Worm (Caenorhabditis elegans) whole organism, young adult: Measurements from ENCODE around the gene T03G11.9.

Source experiments
- B0019.2 ChIP-seq: fragments of 200-800 bp; sonication (Bioruptor generic); conservative IDR thresholded peaks from 2 replicates; pipeline ENCODE4 v1.3.6; 2022; ENCODE audit warnings: missing genetic modification reagents, missing genetic modification characterization, missing compliant biosample characterization
- B0336.3 ChIP-seq: fragments of 200-800 bp; sonication (Bioruptor generic); IDR thresholded peaks from 2 replicates; pipeline ENCODE4 v1.3.6; 2022; ENCODE audit warnings: missing genetic modification characterization, missing compliant biosample characterization
- F10E7.11 ChIP-seq: sonication (generic microtip); optimal IDR thresholded peaks from 2 replicates; lab custom pipeline; 2017; ENCODE audit warnings: mild to moderate bottlenecking, missing genetic modification characterization, moderate library complexity, missing compliant biosample characterization
- F37B4.10 ChIP-seq: fragments of 200-800 bp; sonication (Bioruptor generic); IDR thresholded peaks from 2 replicates; pipeline ENCODE4 v1.3.6; 2022; ENCODE audit warnings: missing genetic modification characterization, missing compliant biosample characterization
- F49E8.2 ChIP-seq: sonication (generic microtip); optimal IDR thresholded peaks from 3 replicates; lab custom pipeline; 2017; ENCODE audit warnings: missing genetic modification characterization, mild to moderate bottlenecking, missing compliant biosample characterization, antibody characterized with exemption, moderate library complexity; ENCODE audit not compliant: insufficient read depth
- K12H6.12 ChIP-seq: fragments of 200-800 bp; sonication (Bioruptor generic); optimal IDR thresholded peaks from 2 replicates; lab custom pipeline; 2018; ENCODE audit warnings: mild to moderate bottlenecking, missing genetic modification characterization, missing compliant biosample characterization
- Y53G8AR.9 ChIP-seq: fragments of 200-800 bp; sonication (Bioruptor generic); conservative IDR thresholded peaks from 2 replicates; pipeline ENCODE4 v1.3.6; 2022; ENCODE audit warnings: missing genetic modification reagents, missing genetic modification characterization, missing compliant biosample characterization
- Y67H2A.10 ChIP-seq: fragments of 200-800 bp; sonication (Bioruptor generic); conservative IDR thresholded peaks from 2 replicates; pipeline ENCODE4 v1.3.6; 2022; ENCODE audit warnings: missing genetic modification reagents, missing genetic modification characterization, missing compliant biosample characterization
- ZK185.1 ChIP-seq: sonication (generic microtip); optimal IDR thresholded peaks from 2 replicates; lab custom pipeline; 2016; ENCODE audit warnings: mild to moderate bottlenecking, missing genetic modification characterization, missing compliant biosample characterization; ENCODE audit not compliant: poor library complexity, severe bottlenecking
- akir-1 ChIP-seq: fragments of 200-800 bp; sonication (Bioruptor generic); optimal IDR thresholded peaks from 2 replicates; lab custom pipeline; 2018; ENCODE audit warnings: mild to moderate bottlenecking, missing genetic modification characterization, moderate library complexity, missing compliant biosample characterization
- ccch-3 ChIP-seq: fragments of 200-800 bp; sonication (Bioruptor generic); optimal IDR thresholded peaks from 2 replicates; lab custom pipeline; 2018; ENCODE audit warnings: mild to moderate bottlenecking, missing genetic modification characterization, missing compliant biosample characterization
- cebp-2 ChIP-seq: fragments of 200-800 bp; sonication (Bioruptor generic); IDR thresholded peaks from 2 replicates; pipeline ENCODE4 v1.3.6; 2022; ENCODE audit warnings: missing genetic modification characterization, missing compliant biosample characterization
- ceh-100 ChIP-seq: fragments of 200-800 bp; sonication (Bioruptor generic); IDR thresholded peaks from 2 replicates; pipeline ENCODE4 v1.3.6; 2022; ENCODE audit warnings: missing genetic modification reagents, missing genetic modification characterization, missing compliant biosample characterization
- ceh-40 ChIP-seq: fragments of 200-800 bp; sonication (Bioruptor generic); IDR thresholded peaks from 2 replicates; pipeline ENCODE4 v1.3.6; 2022; ENCODE audit warnings: missing genetic modification characterization, missing compliant biosample characterization
- ceh-79 ChIP-seq: sonication (generic microtip); optimal IDR thresholded peaks from 2 replicates; lab custom pipeline; 2017; ENCODE audit warnings: mild to moderate bottlenecking, missing genetic modification characterization, missing compliant biosample characterization
- chd-7 ChIP-seq: sonication (generic microtip); optimal IDR thresholded peaks from 2 replicates; lab custom pipeline; 2016; ENCODE audit warnings: mild to moderate bottlenecking, missing genetic modification characterization, moderate library complexity, missing compliant biosample characterization
- die-1 ChIP-seq: sonication (generic microtip); optimal IDR thresholded peaks from 2 replicates; lab custom pipeline; 2016; ENCODE audit warnings: missing genotype, mild to moderate bottlenecking, missing genetic modification characterization, missing compliant biosample characterization
- ets-4 ChIP-seq: fragments of 200-800 bp; sonication (Bioruptor generic); optimal IDR thresholded peaks from 2 replicates; lab custom pipeline; 2018; ENCODE audit warnings: mild to moderate bottlenecking, missing genetic modification characterization, missing compliant biosample characterization
- gei-17 ChIP-seq: fragments of 200-800 bp; sonication (Bioruptor generic); optimal IDR thresholded peaks from 2 replicates; lab custom pipeline; 2018; ENCODE audit warnings: mild to moderate bottlenecking, missing genetic modification characterization, missing compliant biosample characterization
- hmg-20 ChIP-seq: fragments of 200-800 bp; sonication (Bioruptor generic); IDR thresholded peaks from 2 replicates; pipeline ENCODE4 v1.3.6; 2022; ENCODE audit warnings: missing genetic modification reagents, missing genetic modification characterization, missing compliant biosample characterization
- hrde-1 ChIP-seq: sonication (generic microtip); optimal IDR thresholded peaks from 2 replicates; lab custom pipeline; 2016; ENCODE audit warnings: missing genetic modification characterization, mild to moderate bottlenecking, missing compliant biosample characterization, moderate library complexity, missing genotype, missing genetic modification reagents, borderline replicate concordance
- lag-1 ChIP-seq: fragments of 200-800 bp; sonication (Bioruptor generic); IDR thresholded peaks from 2 replicates; pipeline ENCODE4 v1.3.6; 2022; ENCODE audit warnings: missing genetic modification reagents, missing genetic modification characterization, missing compliant biosample characterization
- lin-54 ChIP-seq: fragments of 200-800 bp; sonication (Bioruptor generic); optimal IDR thresholded peaks from 2 replicates; lab custom pipeline; 2018; ENCODE audit warnings: mild to moderate bottlenecking, missing genetic modification characterization, missing compliant biosample characterization
- lir-1 ChIP-seq: fragments of 200-800 bp; sonication (Bioruptor generic); conservative IDR thresholded peaks from 2 replicates; pipeline ENCODE4 v1.3.6; 2022; ENCODE audit warnings: missing genetic modification reagents, missing genetic modification characterization, missing compliant biosample characterization
- lsl-1 ChIP-seq: fragments of 200-800 bp; sonication (Bioruptor generic); optimal IDR thresholded peaks from 2 replicates; lab custom pipeline; 2018; ENCODE audit warnings: mild to moderate bottlenecking, missing genetic modification characterization, moderate library complexity, missing compliant biosample characterization
- lsy-27 ChIP-seq: sonication (generic microtip); optimal IDR thresholded peaks from 2 replicates; lab custom pipeline; 2017; ENCODE audit warnings: missing genetic modification characterization, mild to moderate bottlenecking, missing compliant biosample characterization, antibody characterized with exemption, missing genotype, borderline replicate concordance; ENCODE audit not compliant: insufficient read depth
- madf-10 ChIP-seq: sonication (generic microtip); optimal IDR thresholded peaks from 2 replicates; lab custom pipeline; 2016; ENCODE audit warnings: mild to moderate bottlenecking, missing genetic modification characterization, missing compliant biosample characterization
- nfya-2 ChIP-seq: fragments of 200-800 bp; sonication (Bioruptor generic); IDR thresholded peaks from 2 replicates; pipeline ENCODE4 v1.3.6; 2022; ENCODE audit warnings: missing genetic modification reagents, missing genetic modification characterization, missing compliant biosample characterization
- nfyb-1 ChIP-seq: fragments of 200-800 bp; sonication (Bioruptor generic); IDR thresholded peaks from 2 replicates; pipeline ENCODE4 v1.3.6; 2022; ENCODE audit warnings: missing genetic modification reagents, missing genetic modification characterization, missing compliant biosample characterization
- nhr-179 ChIP-seq: sonication (generic microtip); optimal IDR thresholded peaks from 2 replicates; lab custom pipeline; 2016; ENCODE audit warnings: mild to moderate bottlenecking, missing genetic modification characterization, missing compliant biosample characterization
- nhr-27 ChIP-seq: fragments of 200-800 bp; sonication (Bioruptor generic); optimal IDR thresholded peaks from 2 replicates; lab custom pipeline; 2018; ENCODE audit warnings: mild to moderate bottlenecking, missing genetic modification characterization, moderate library complexity, missing compliant biosample characterization
- nhr-80 ChIP-seq: sonication (generic microtip); optimal IDR thresholded peaks from 2 replicates; lab custom pipeline; 2016; ENCODE audit warnings: missing genetic modification characterization, missing compliant biosample characterization
- nhr-90 ChIP-seq: sonication (generic microtip); optimal IDR thresholded peaks from 2 replicates; lab custom pipeline; 2016; ENCODE audit warnings: missing genotype, mild to moderate bottlenecking, missing genetic modification characterization, missing compliant biosample characterization
- pbrm-1 ChIP-seq: fragments of 200-800 bp; sonication (Bioruptor generic); IDR thresholded peaks from 2 replicates; pipeline ENCODE4 v1.3.6; 2022; ENCODE audit warnings: missing genetic modification reagents, missing genetic modification characterization, missing compliant biosample characterization
- sdz-38 ChIP-seq: sonication (generic microtip); optimal IDR thresholded peaks from 2 replicates; lab custom pipeline; 2016; ENCODE audit warnings: missing genotype, missing genetic modification characterization, missing compliant biosample characterization
- sea-2 ChIP-seq: fragments of 200-800 bp; sonication (Bioruptor generic); IDR thresholded peaks from 2 replicates; pipeline ENCODE4 v1.3.6; 2022; ENCODE audit warnings: missing genetic modification characterization, missing compliant biosample characterization
- snpc-1.3 ChIP-seq: sonication (generic microtip); optimal IDR thresholded peaks from 2 replicates; lab custom pipeline; 2017; ENCODE audit warnings: missing genetic modification characterization, mild to moderate bottlenecking, missing compliant biosample characterization, antibody characterized with exemption, moderate library complexity, missing genotype, missing genetic modification reagents; ENCODE audit not compliant: insufficient read depth
- snpc-4 ChIP-seq, 5 experiments: fragments of 150-350 bp in 1 of 5; sonication (generic microtip) in 4 of 5; optimal IDR thresholded peaks; 2 replicates each; lab custom pipeline; 2014 to 2018; ENCODE audit warnings: missing genetic modification characterization in 5 of 5, missing biosample characterization in 3 of 5, antibody characterized with exemption in 2 of 5, mild to moderate bottlenecking in 2 of 5, missing compliant biosample characterization in 2 of 5, missing genotype in 2 of 5, moderate library complexity in 2 of 5, missing genetic modification reagents in 1 of 5
- tbp1 ChIP-seq: fragments of 200-800 bp; sonication (Bioruptor generic); optimal IDR thresholded peaks from 2 replicates; lab custom pipeline; 2018; ENCODE audit warnings: mild to moderate bottlenecking, missing genetic modification characterization, missing compliant biosample characterization
- ztf-25 ChIP-seq: fragments of 200-800 bp; sonication (Bioruptor generic); IDR thresholded peaks from 2 replicates; pipeline ENCODE4 v1.3.6; 2022; ENCODE audit warnings: missing genetic modification reagents, missing genetic modification characterization, missing compliant biosample characterization
- ztf-26 ChIP-seq: sonication (generic microtip); optimal IDR thresholded peaks from 2 replicates; lab custom pipeline; 2017; ENCODE audit warnings: missing genetic modification characterization, missing compliant biosample characterization
- ztf-3 ChIP-seq: fragments of 200-800 bp; sonication (Bioruptor generic); optimal IDR thresholded peaks from 2 replicates; lab custom pipeline; 2018; ENCODE audit warnings: mild to moderate bottlenecking, missing genetic modification characterization, missing compliant biosample characterization
- ztf-6 ChIP-seq: fragments of 200-800 bp; sonication (Bioruptor generic); IDR thresholded peaks from 2 replicates; pipeline ENCODE4 v1.3.6; 2022; ENCODE audit warnings: missing genetic modification reagents, missing genetic modification characterization, missing compliant biosample characterization

T03G11.9 gene

ce11 chrX:5210927-5211655, 27.1 kb downstream of the T03G11.9 start:
- TF ChIP-seq gei-17 (no peak), nhr-80 (tag; lab: Kevin White, UChicago) (peak; percentile 33)
- TF ChIP-seq, all 124 proteins: peak for 1

ce11 chrX:5213032-5213431, 29.0 kb downstream of the T03G11.9 start:
- TF ChIP-seq die-1 (tag; lab: Kevin White, UChicago) = no peak
- no peak for TF ChIP-seq ets-4
- no peak for TF ChIP-seq sea-2 (GFP tag; lab: Robert Waterston, UW)
- no peak for TF ChIP-seq madf-10 (tag; lab: Kevin White, UChicago)
- no peak for TF ChIP-seq K12H6.12 (tag; lab: Kevin White, UChicago)
- no peak for TF ChIP-seq ceh-79
- no peak for TF ChIP-seq lsl-1
- no peak for TF ChIP-seq lir-1 (GFP tag; lab: Robert Waterston, UW)
- TF ChIP-seq akir-1 (GFP tag; lab: Kevin White, UChicago) = no peak
- TF ChIP-seq ztf-3 (GFP tag; lab: Kevin White, UChicago) = no peak
- TF ChIP-seq lag-1 (GFP tag; lab: Robert Waterston, UW) = no peak

ce11 chrX:5213565-5213964, 29.5 kb downstream of the T03G11.9 start:
- TF ChIP-seq ccch-3 (GFP tag; lab: Kevin White, UChicago) (no peak), pbrm-1 (GFP tag; lab: Robert Waterston, UW) (0 out of 2 replicates have a peak, but pooled peaks have one; percentile 19), lsl-1 (no peak), Y67H2A.10 (no peak), nhr-90 (peak; percentile 15), nhr-27 (no peak), ceh-100 (GFP tag; lab: Robert Waterston, UW) (no peak), F10E7.11 (no peak), hmg-20 (GFP tag; lab: Robert Waterston, UW) (no peak), cebp-2 (GFP tag; lab: Robert Waterston, UW) (no peak), ztf-6 (no peak), tbp1 (GFP tag; lab: Kevin White, UChicago) (peak; percentile 22), B0336.3 (GFP tag; lab: Robert Waterston, UW) (no peak), madf-10 (tag; lab: Kevin White, UChicago) (no peak), lin-54 (GFP tag; lab: Kevin White, UChicago) (no peak), ZK185.1 (no peak), nfya-2 (GFP tag; lab: Robert Waterston, UW) (no peak), sdz-38 (tag; lab: Kevin White, UChicago) (no peak), ztf-25 (GFP tag; lab: Robert Waterston, UW) (no peak), ztf-26 (tag; lab: Kevin White, UChicago) (no peak), snpc-1.3 (tag; lab: Kevin White, UChicago) (no peak), chd-7 (no peak), snpc-4 (GFP tag; optimal IDR thresholded peaks at IDR 0.05; lab: Kevin White, UChicago) (no peak), snpc-4 (tag; optimal IDR thresholded peaks at IDR 0.05; lab: Kevin White, UChicago) (peak in 1 of 4 experiments; percentile 4), nhr-179 (tag; lab: Kevin White, UChicago) (no peak), B0019.2 (GFP tag; lab: Robert Waterston, UW) (no peak), F37B4.10 (GFP tag; lab: Robert Waterston, UW) (no peak), hrde-1 (tag; lab: Kevin White, UChicago) (no peak), F49E8.2 (no peak), ztf-3 (GFP tag; lab: Kevin White, UChicago) (no peak), ceh-40 (GFP tag; lab: Robert Waterston, UW) (no peak), lsy-27 (no peak), nfyb-1 (0 out of 2 replicates have a peak, but pooled peaks have one; percentile 44), K12H6.12 (tag; lab: Kevin White, UChicago) (no peak), Y53G8AR.9 (no peak)
